Fruit fly (Drosophila melanogaster) Kc167 (cell line): Measurements from ENCODE around the gene AGO2.

Experiments
- Sin3A ChIP-seq: fragments of >200 bp; optimal IDR thresholded peaks from 2 replicates; lab custom pipeline; 2018; ENCODE audit warnings: missing external identifiers
- insv ChIP-seq: fragments of >200 bp; optimal IDR thresholded peaks from 3 replicates; lab custom pipeline; 2018; ENCODE audit warnings: missing external identifiers
- psq ChIP-seq: fragments of >200 bp; optimal IDR thresholded peaks from 2 replicates; lab custom pipeline; 2017; ENCODE audit warnings: missing external identifiers
- ttk ChIP-seq: sonication (Bioruptor generic); optimal IDR thresholded peaks from 2 replicates; lab custom pipeline; 2017; ENCODE audit warnings: missing external identifiers

Gene AGO2

DNA sequence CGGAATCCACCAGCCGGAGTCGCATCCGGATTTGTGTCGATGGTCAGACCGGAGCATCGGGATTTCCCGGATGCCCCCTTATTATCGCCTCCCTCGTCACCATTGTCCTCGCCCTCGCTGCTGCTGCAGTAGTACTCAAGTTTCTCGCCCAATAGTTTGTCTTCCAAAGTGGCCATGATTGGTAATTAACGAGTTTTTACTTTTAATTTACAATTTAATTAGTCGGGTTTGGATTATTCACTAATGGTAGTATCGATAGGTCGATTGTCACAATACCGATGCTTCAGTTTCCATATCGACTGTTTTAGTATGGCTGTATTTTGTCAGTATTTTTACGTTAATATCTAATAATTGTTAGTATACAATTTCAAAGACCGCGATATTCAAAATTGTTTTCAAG, 56.2 kb downstream of the AGO2 start, which contains the start of gene CG7650:
CG7650 (minus strand) TSS at position 278 of the 400 bp plus-strand sequence.
- no peak for TF ChIP-seq insv (lab: Kevin White, UChicago)
- no peak for TF ChIP-seq psq (lab: Kevin White, UChicago)
- TF ChIP-seq ttk (lab: Kevin White, UChicago) = no peak
- no peak for TF ChIP-seq Sin3A (lab: Kevin White, UChicago)
